Fruit fly (Drosophila melanogaster) whole organism, embryonic: ENCODE results near the gene CG8006.

Source experiments
- Ada2b ChIP-seq: fragments of 200-800 bp; sonication (Bioruptor generic); IDR thresholded peaks from 2 replicates; pipeline ENCODE4 v1.3.6; 2022; ENCODE audit warnings: missing biosample characterization, missing genetic modification characterization
- BEAF-32 ChIP-seq: fragments of 200-800 bp; sonication (Bioruptor generic); optimal IDR thresholded peaks from 3 replicates; lab custom pipeline; 2017; ENCODE audit warnings: missing biosample characterization, missing genetic modification characterization, mild to moderate bottlenecking, moderate library complexity, missing genetic modification reagents
- CG10462 ChIP-seq: fragments of 200-800 bp; sonication (Bioruptor generic); optimal IDR thresholded peaks from 2 replicates; lab custom pipeline; 2016; ENCODE audit warnings: missing biosample characterization, missing genetic modification characterization
- CG11723 ChIP-seq: fragments of 200-800 bp; sonication (Bioruptor generic); optimal IDR thresholded peaks from 2 replicates; lab custom pipeline; 2017; ENCODE audit warnings: missing biosample characterization, mild to moderate bottlenecking, missing genetic modification characterization
- CG12155 ChIP-seq: fragments of 200-800 bp; sonication (Bioruptor generic); optimal IDR thresholded peaks from 3 replicates; lab custom pipeline; 2016; ENCODE audit warnings: missing biosample characterization, missing genetic modification characterization
- CG12236 ChIP-seq: fragments of 200-800 bp; sonication (Bioruptor generic); optimal IDR thresholded peaks from 2 replicates; lab custom pipeline; 2016; ENCODE audit warnings: missing biosample characterization, missing genetic modification characterization
- CG13424 ChIP-seq: fragments of 200-800 bp; sonication (Bioruptor generic); optimal IDR thresholded peaks from 2 replicates; lab custom pipeline; 2019; ENCODE audit warnings: missing biosample characterization, mild to moderate bottlenecking, missing genetic modification characterization, moderate library complexity
- CG14667 ChIP-seq: fragments of 200-800 bp; sonication (Bioruptor generic); IDR thresholded peaks from 2 replicates; pipeline ENCODE4 v1.3.6; 2022; ENCODE audit warnings: missing biosample characterization, missing genetic modification characterization
- CG14965 ChIP-seq: fragments of 200-800 bp; sonication (Bioruptor generic); optimal IDR thresholded peaks from 2 replicates; lab custom pipeline; 2016; ENCODE audit warnings: missing biosample characterization, missing genetic modification characterization, borderline replicate concordance
- CG1602 ChIP-seq: fragments of 200-800 bp; sonication (Bioruptor generic); optimal IDR thresholded peaks from 3 replicates; lab custom pipeline; 2016; ENCODE audit warnings: missing biosample characterization, missing genetic modification characterization
- CG16815 ChIP-seq: fragments of 200-800 bp; sonication (Bioruptor generic); optimal IDR thresholded peaks from 3 replicates; lab custom pipeline; 2017; ENCODE audit warnings: missing biosample characterization, mild to moderate bottlenecking, missing genetic modification characterization
- CG2712 ChIP-seq: fragments of 200-800 bp; optimal IDR thresholded peaks from 3 replicates; lab custom pipeline; 2019; ENCODE audit warnings: missing biosample characterization, mild to moderate bottlenecking, missing genetic modification characterization, moderate library complexity
- CG2889 ChIP-seq: fragments of 200-800 bp; sonication (Bioruptor generic); IDR thresholded peaks from 3 replicates; pipeline ENCODE4 v1.3.6; 2022; ENCODE audit warnings: missing biosample characterization, missing genetic modification characterization
- CG34224 ChIP-seq: fragments of 200-800 bp; sonication (Bioruptor generic); IDR thresholded peaks from 3 replicates; pipeline ENCODE4 v1.3.6; 2022; ENCODE audit warnings: missing biosample characterization, missing genetic modification characterization; ENCODE audit not compliant: partially characterized antibody
- CG3838 ChIP-seq: fragments of 200-800 bp; sonication (Bioruptor generic); optimal IDR thresholded peaks from 3 replicates; lab custom pipeline; 2016; ENCODE audit warnings: missing biosample characterization, missing genetic modification characterization
- CG3995 ChIP-seq: fragments of 200-800 bp; sonication (Bioruptor generic); optimal IDR thresholded peaks from 3 replicates; lab custom pipeline; 2016; ENCODE audit warnings: missing biosample characterization, missing genetic modification characterization
- CG4617 ChIP-seq: fragments of 200-800 bp; sonication (Bioruptor generic); optimal IDR thresholded peaks from 3 replicates; lab custom pipeline; 2016; ENCODE audit warnings: missing biosample characterization, missing genetic modification characterization, borderline replicate concordance
- CG6175 ChIP-seq: fragments of 200-800 bp; sonication (Bioruptor generic); IDR thresholded peaks from 3 replicates; pipeline ENCODE4 v1.3.6; 2022; ENCODE audit warnings: missing biosample characterization, missing genetic modification characterization
- CG6272 ChIP-seq: fragments of 200-800 bp; sonication (Bioruptor generic); IDR thresholded peaks from 2 replicates; pipeline ENCODE4 v1.3.6; 2022; ENCODE audit warnings: missing biosample characterization, missing genetic modification characterization
- CG6791 ChIP-seq: fragments of 200-800 bp; sonication (Bioruptor generic); IDR thresholded peaks from 3 replicates; pipeline ENCODE4 v1.3.6; 2022; ENCODE audit warnings: missing biosample characterization, missing genetic modification characterization; ENCODE audit not compliant: partially characterized antibody
- CG6813 ChIP-seq: fragments of 200-800 bp; sonication (Bioruptor generic); optimal IDR thresholded peaks from 2 replicates; lab custom pipeline; 2017; ENCODE audit warnings: missing biosample characterization, missing genetic modification characterization, mild to moderate bottlenecking, moderate library complexity, missing genetic modification reagents
- CG8944 ChIP-seq: fragments of 200-800 bp; sonication (Bioruptor generic); optimal IDR thresholded peaks from 3 replicates; lab custom pipeline; 2016; ENCODE audit warnings: missing biosample characterization, missing genetic modification characterization
- CG9932 ChIP-seq: fragments of 200-800 bp; sonication (Bioruptor generic); IDR thresholded peaks from 2 replicates; pipeline ENCODE4 v1.3.6; 2022; ENCODE audit warnings: missing biosample characterization, missing genetic modification characterization
- Dip3 ChIP-seq: fragments of 200-800 bp; sonication (Bioruptor generic); optimal IDR thresholded peaks from 3 replicates; lab custom pipeline; 2016; ENCODE audit warnings: missing biosample characterization, missing genetic modification characterization
- Ets65A ChIP-seq: fragments of 200-800 bp; sonication (Bioruptor generic); peaks from one replicate; lab custom pipeline; 2016; ENCODE audit warnings: missing biosample characterization, missing genetic modification characterization
- H15 ChIP-seq: fragments of 200-800 bp; sonication (Bioruptor generic); IDR thresholded peaks from 3 replicates; pipeline ENCODE4 v1.3.6; 2022; ENCODE audit warnings: missing biosample characterization, missing genetic modification characterization
- Lhr ChIP-seq: fragments of 200-800 bp; sonication (Bioruptor generic); optimal IDR thresholded peaks from 3 replicates; lab custom pipeline; 2017; ENCODE audit warnings: mild to moderate bottlenecking, missing biosample characterization, missing genetic modification reagents, missing genetic modification characterization
- Nf-YC ChIP-seq: fragments of 200-800 bp; optimal IDR thresholded peaks from 3 replicates; lab custom pipeline; 2019; ENCODE audit warnings: missing biosample characterization, mild to moderate bottlenecking, missing genetic modification characterization, moderate library complexity
- Sox100B ChIP-seq: fragments of 200-800 bp; sonication (Bioruptor generic); optimal IDR thresholded peaks from 3 replicates; lab custom pipeline; 2018; ENCODE audit warnings: missing biosample characterization, mild to moderate bottlenecking, missing genetic modification characterization
- Taf1 ChIP-seq: fragments of 200-800 bp; sonication (Bioruptor generic); IDR thresholded peaks from 2 replicates; pipeline ENCODE4 v1.3.6; 2022; ENCODE audit warnings: missing biosample characterization, missing genetic modification characterization
- Tbp ChIP-seq: fragments of >200 bp; optimal IDR thresholded peaks from 2 replicates; lab custom pipeline; 2018; ENCODE audit warnings: missing biosample characterization, missing genetic modification characterization
- bigmax ChIP-seq: fragments of 200-800 bp; sonication (Bioruptor generic); optimal IDR thresholded peaks from 2 replicates; lab custom pipeline; 2018; ENCODE audit warnings: missing biosample characterization, mild to moderate bottlenecking, missing genetic modification characterization
- cad ChIP-seq: fragments of >200 bp; optimal IDR thresholded peaks from 2 replicates; lab custom pipeline; 2017; ENCODE audit warnings: missing biosample characterization, missing genetic modification characterization
- cg ChIP-seq: fragments of 200-800 bp; sonication (Bioruptor generic); optimal IDR thresholded peaks from 3 replicates; lab custom pipeline; 2019; ENCODE audit warnings: missing biosample characterization, mild to moderate bottlenecking, missing genetic modification characterization, moderate library complexity
- chif ChIP-seq, 2 experiments: fragments of 200-800 bp; sonication (Bioruptor generic); optimal IDR thresholded peaks; 3 replicates each; lab custom pipeline; 2016; ENCODE audit warnings: missing biosample characterization in 2 of 2, missing genetic modification characterization in 2 of 2
- chinmo ChIP-seq: fragments of 200-800 bp; sonication (Bioruptor generic); IDR thresholded peaks from 4 replicates; pipeline ENCODE4 v1.3.6; 2022; ENCODE audit warnings: missing biosample characterization, missing genetic modification characterization; ENCODE audit not compliant: partially characterized antibody
- dati ChIP-seq: fragments of 200-800 bp; sonication (Bioruptor generic); IDR thresholded peaks from 2 replicates; pipeline ENCODE4 v1.3.6; 2022; ENCODE audit warnings: missing biosample characterization, missing genetic modification characterization
- eyg ChIP-seq: fragments of 200-800 bp; sonication (Bioruptor generic); optimal IDR thresholded peaks from 3 replicates; lab custom pipeline; 2016; ENCODE audit warnings: missing biosample characterization, missing genetic modification characterization
- insv ChIP-seq, 2 experiments: fragments of 200-800 bp; sonication (Bioruptor generic); optimal IDR thresholded peaks; 3 replicates each; lab custom pipeline; 2016 to 2018; ENCODE audit warnings: missing biosample characterization in 2 of 2, missing genetic modification characterization in 2 of 2
- luna ChIP-seq: fragments of 200-800 bp; sonication (Bioruptor generic); optimal IDR thresholded peaks from 2 replicates; lab custom pipeline; 2016; ENCODE audit warnings: missing biosample characterization, missing genetic modification characterization
- pho ChIP-seq: fragments of 200-800 bp; sonication (Bioruptor generic); optimal IDR thresholded peaks from 2 replicates; lab custom pipeline; 2016; ENCODE audit warnings: missing biosample characterization, missing genetic modification characterization
- sens-2 ChIP-seq: fragments of 200-800 bp; sonication (Bioruptor generic); IDR thresholded peaks from 2 replicates; pipeline ENCODE4 v1.3.6; 2022; ENCODE audit warnings: missing biosample characterization, missing genetic modification characterization
- seq ChIP-seq: fragments of 200-800 bp; sonication (Bioruptor generic); IDR thresholded peaks from 2 replicates; pipeline ENCODE4 v1.3.6; 2022; ENCODE audit warnings: missing biosample characterization, missing genetic modification characterization
- slp2 ChIP-seq: fragments of 200-800 bp; sonication (Bioruptor generic); optimal IDR thresholded peaks from 2 replicates; lab custom pipeline; 2016; ENCODE audit warnings: missing biosample characterization, missing genetic modification characterization
- stwl ChIP-seq: fragments of 200-800 bp; sonication (Bioruptor generic); optimal IDR thresholded peaks from 3 replicates; lab custom pipeline; 2018; ENCODE audit warnings: missing biosample characterization, mild to moderate bottlenecking, missing genetic modification characterization, moderate library complexity
- sug ChIP-seq: fragments of 200-800 bp; optimal IDR thresholded peaks from 2 replicates; lab custom pipeline; 2019; ENCODE audit warnings: missing biosample characterization, mild to moderate bottlenecking, missing genetic modification characterization, moderate library complexity
- tgo ChIP-seq: fragments of 200-800 bp; sonication (Bioruptor generic); IDR thresholded peaks from 3 replicates; pipeline ENCODE4 v1.3.6; 2022; ENCODE audit warnings: missing biosample characterization, missing genetic modification characterization
- vnd ChIP-seq: fragments of 200-800 bp; sonication (Bioruptor generic); IDR thresholded peaks from 3 replicates; pipeline ENCODE4 v1.3.6; 2022; ENCODE audit warnings: missing biosample characterization, missing genetic modification characterization; ENCODE audit not compliant: partially characterized antibody
- vvl ChIP-seq: fragments of 200-800 bp; sonication (Bioruptor generic); IDR thresholded peaks from 2 replicates; pipeline ENCODE4 v1.3.6; 2022; ENCODE audit warnings: missing biosample characterization, missing genetic modification characterization
- zen ChIP-seq: fragments of 200-800 bp; sonication (Bioruptor generic); optimal IDR thresholded peaks from 3 replicates; lab custom pipeline; 2018; ENCODE audit warnings: missing biosample characterization, mild to moderate bottlenecking, missing genetic modification characterization, moderate library complexity

CG8006 gene

dm6 chr3L:8177795-8178564 is 33.7 kb upstream of the CG8006 start, which contains the start of gene Nmt (continued):
- TF ChIP-seq dati (GFP tag; lab: Robert Waterston, UW) (no peak), vnd (GFP tag; lab: Robert Waterston, UW) (peak; percentile 69), BEAF-32 (GFP tag; lab: Kevin White, UChicago) (peak; percentile 84), Nf-YC (no peak), Ada2b (GFP tag; lab: Robert Waterston, UW) (0 out of 2 replicates have a peak, but pooled peaks have one; percentile 36), CG12236 (GFP tag; lab: Kevin White, UChicago) (no peak), CG3838 (GFP tag; lab: Kevin White, UChicago) (no peak), Taf1 (no peak), slp2 (GFP tag; lab: Kevin White, UChicago) (no peak), CG6272 (GFP tag; lab: Robert Waterston, UW) (no peak), sug (no peak), Sox100B (GFP tag; lab: Kevin White, UChicago) (no peak), CG6791 (GFP tag; lab: Robert Waterston, UW) (peak; percentile 88), CG14667 (GFP tag; lab: Robert Waterston, UW) (peak; percentile 36; the same call in 1 of the 2 replicates), CG3995 (GFP tag; lab: Kevin White, UChicago) (peak; percentile 52), cg (GFP tag; lab: Kevin White, UChicago) (no peak), eyg (no peak), CG12155 (peak; percentile 1), CG14965 (GFP tag; lab: Kevin White, UChicago) (no peak), Ets65A (GFP tag; lab: Kevin White, UChicago) (peak; percentile 90), sens-2 (GFP tag; lab: Robert Waterston, UW) (0 out of 2 replicates have a peak, but pooled peaks have one; percentile 20), tgo (GFP tag; lab: Robert Waterston, UW) (no peak), Tbp (no peak), CG13424 (tag; lab: Kevin White, UChicago) (peak; percentile 18), seq (no peak), zen (tag; lab: Kevin White, UChicago) (no peak), chinmo (peak; percentile 78; the same call in 3 of the 4 replicates), cad (GFP tag; lab: Kevin White, UChicago) (no peak), H15 (GFP tag; lab: Robert Waterston, UW) (no peak), insv (GFP tag; optimal IDR thresholded peaks at IDR 0.05; lab: Kevin White, UChicago) (no peak), CG8944 (GFP tag; lab: Kevin White, UChicago) (no peak), stwl (peak; percentile 52), CG11723 (no peak), chif (GFP tag; optimal IDR thresholded peaks at IDR 0.05; lab: Kevin White, UChicago) (no peak), vvl (peak; percentile 12; the same call in 1 of the 2 replicates), CG2712 (no peak), CG6813 (no peak), luna (GFP tag; lab: Kevin White, UChicago) (no peak), CG1602 (peak; percentile 26), CG6175 (GFP tag; lab: Robert Waterston, UW) (no peak), CG9932 (GFP tag; lab: Robert Waterston, UW) (peak; percentile 72), bigmax (peak; percentile 96), Dip3 (GFP tag; lab: Kevin White, UChicago) (peak; percentile 4), CG10462 (GFP tag; lab: Kevin White, UChicago) (no peak), CG4617 (peak; percentile 20), CG16815 (GFP tag; lab: Kevin White, UChicago) (no peak), CG2889 (GFP tag; lab: Robert Waterston, UW) (0 out of 3 replicates have a peak, but pooled peaks have one; percentile 33), Lhr (no peak), CG34224 (GFP tag; lab: Robert Waterston, UW) (peak; percentile 80), pho (GFP tag; lab: Kevin White, UChicago) (peak; percentile 7)
